Worm (Caenorhabditis elegans) whole organism, L4 larva: ENCODE measurements around the gene Y37H2A.7.

ENCODE experiments used
- F37D6.2 ChIP-seq: sonication (generic microtip); optimal IDR thresholded peaks from 2 replicates; lab custom pipeline; 2016; ENCODE audit warnings: mild to moderate bottlenecking, missing genetic modification characterization, missing compliant biosample characterization
- Y48G9A.11 ChIP-seq: fragments of 200-800 bp; sonication (Bioruptor generic); IDR thresholded peaks from 2 replicates; pipeline ENCODE4 v1.3.6; 2022; ENCODE audit warnings: missing genetic modification reagents, missing genetic modification characterization, missing compliant biosample characterization
- ZK546.5 ChIP-seq, 2 experiments: sonication (generic microtip); optimal IDR thresholded peaks; 2 replicates each; lab custom pipeline; 2017; ENCODE audit warnings: missing biosample characterization in 2 of 2, missing genetic modification characterization in 2 of 2
- aha-1 ChIP-seq: fragments of 150-350 bp; peaks from one replicate; lab custom pipeline; 2014; ENCODE audit warnings: missing biosample characterization, missing genetic modification characterization
- ceh-28 ChIP-seq: fragments of 150-350 bp; optimal IDR thresholded peaks from 2 replicates; lab custom pipeline; 2014; ENCODE audit warnings: missing biosample characterization, missing genetic modification reagents, missing genetic modification characterization
- daf-8 ChIP-seq: fragments of 200-800 bp; sonication (Bioruptor generic); IDR thresholded peaks from 2 replicates; pipeline ENCODE4 v1.3.6; 2022; ENCODE audit warnings: missing genetic modification characterization, missing compliant biosample characterization
- dmd-8 ChIP-seq: fragments of 200-800 bp; sonication (Bioruptor generic); IDR thresholded peaks from 2 replicates; pipeline ENCODE4 v1.3.6; 2022; ENCODE audit warnings: missing genetic modification characterization, missing compliant biosample characterization
- dve-1 ChIP-seq: sonication (generic microtip); optimal IDR thresholded peaks from 2 replicates; lab custom pipeline; 2017; ENCODE audit warnings: antibody characterized with exemption, mild to moderate bottlenecking, missing genetic modification characterization, missing compliant biosample characterization; ENCODE audit not compliant: insufficient read depth
- fos-1 ChIP-seq: fragments of 150-350 bp; optimal IDR thresholded peaks from 2 replicates; lab custom pipeline; 2014; ENCODE audit warnings: missing biosample characterization, missing genetic modification characterization
- hlh-30 ChIP-seq: sonication (generic microtip); optimal IDR thresholded peaks from 2 replicates; lab custom pipeline; 2017; ENCODE audit warnings: antibody characterized with exemption, mild to moderate bottlenecking, missing genetic modification characterization, missing compliant biosample characterization; ENCODE audit not compliant: insufficient read depth
- hmg-1.1 ChIP-seq: fragments of 200-800 bp; sonication (Bioruptor generic); IDR thresholded peaks from 2 replicates; pipeline ENCODE4 v1.3.6; 2022; ENCODE audit warnings: missing genetic modification reagents, missing genetic modification characterization, missing compliant biosample characterization
- lim-7 ChIP-seq: fragments of 200-800 bp; sonication (Bioruptor generic); IDR thresholded peaks from 2 replicates; pipeline ENCODE4 v1.3.6; 2022; ENCODE audit warnings: missing genetic modification characterization, missing compliant biosample characterization
- lin-1 ChIP-seq: fragments of 200-800 bp; sonication (Bioruptor generic); IDR thresholded peaks from 2 replicates; pipeline ENCODE4 v1.3.6; 2022; ENCODE audit warnings: missing genetic modification reagents, missing genetic modification characterization, missing compliant biosample characterization
- madf-5 ChIP-seq, 2 experiments: fragments of 200-800 bp; sonication (Bioruptor generic); IDR thresholded peaks; 2 replicates each; pipeline ENCODE4 v1.3.6; 2022; ENCODE audit warnings: missing compliant biosample characterization in 2 of 2, missing genetic modification characterization in 2 of 2
- mxl-3 ChIP-seq: fragments of 200-800 bp; sonication (Bioruptor generic); optimal IDR thresholded peaks from 2 replicates; lab custom pipeline; 2018; ENCODE audit warnings: mild to moderate bottlenecking, missing genetic modification characterization, missing compliant biosample characterization
- nhr-102 ChIP-seq: sonication (generic microtip); optimal IDR thresholded peaks from 2 replicates; lab custom pipeline; 2016; ENCODE audit warnings: mild to moderate bottlenecking, missing genetic modification characterization, moderate library complexity, missing compliant biosample characterization
- nhr-111 ChIP-seq: fragments of 200-800 bp; sonication (Bioruptor generic); optimal IDR thresholded peaks from 2 replicates; lab custom pipeline; 2018; ENCODE audit warnings: mild to moderate bottlenecking, missing genetic modification characterization, missing compliant biosample characterization
- nhr-25 ChIP-seq: sonication (generic microtip); optimal IDR thresholded peaks from 2 replicates; lab custom pipeline; 2017; ENCODE audit warnings: missing genetic modification characterization, mild to moderate bottlenecking, missing compliant biosample characterization, antibody characterized with exemption, moderate library complexity, borderline replicate concordance; ENCODE audit not compliant: insufficient read depth
- nhr-42 ChIP-seq: fragments of 200-800 bp; sonication (Bioruptor generic); IDR thresholded peaks from 2 replicates; pipeline ENCODE4 v1.3.6; 2022; ENCODE audit warnings: missing genetic modification characterization, missing compliant biosample characterization
- nhr-48 ChIP-seq: sonication (generic microtip); optimal IDR thresholded peaks from 2 replicates; lab custom pipeline; 2016; ENCODE audit warnings: mild to moderate bottlenecking, missing genetic modification characterization, missing compliant biosample characterization
- nhr-76 ChIP-seq: fragments of 150-350 bp; optimal IDR thresholded peaks from 2 replicates; lab custom pipeline; 2014; ENCODE audit warnings: missing biosample characterization, missing genetic modification characterization
- rbr-2 ChIP-seq: sonication (generic microtip); optimal IDR thresholded peaks from 2 replicates; lab custom pipeline; 2016; ENCODE audit warnings: missing genotype, missing genetic modification characterization, missing compliant biosample characterization
- snpc-1.2 ChIP-seq: fragments of 200-800 bp; sonication (Bioruptor generic); IDR thresholded peaks from 2 replicates; pipeline ENCODE4 v1.3.6; 2022; ENCODE audit warnings: missing genetic modification reagents, missing genetic modification characterization, missing compliant biosample characterization
- unc-62 ChIP-seq, 3 experiments: fragments of 150-350 bp in 1 of 3; sonication (generic microtip); optimal IDR thresholded peaks in 2 of 3; peaks in 1 of 3; 1 replicate in 1 of 3; 2 replicates in 2 of 3; lab custom pipeline; 2014 to 2017; ENCODE audit warnings: missing biosample characterization in 3 of 3, missing genetic modification characterization in 3 of 3, missing genetic modification reagents in 3 of 3, missing genotype in 1 of 3
- vab-7 ChIP-seq: fragments of 200-800 bp; sonication (Bioruptor generic); IDR thresholded peaks from 2 replicates; pipeline ENCODE4 v1.3.6; 2022; ENCODE audit warnings: missing genetic modification reagents, missing genetic modification characterization, missing compliant biosample characterization
- zip-2 ChIP-seq: fragments of 150-350 bp; optimal IDR thresholded peaks from 2 replicates; lab custom pipeline; 2014; ENCODE audit warnings: missing biosample characterization, missing genetic modification characterization
- ztf-11 ChIP-seq: fragments of 150-350 bp; optimal IDR thresholded peaks from 2 replicates; lab custom pipeline; 2014; ENCODE audit warnings: missing biosample characterization, missing genetic modification characterization
- ztf-7 ChIP-seq: fragments of 150-350 bp; optimal IDR thresholded peaks from 2 replicates; lab custom pipeline; 2014; ENCODE audit warnings: missing biosample characterization, missing genetic modification characterization

Y37H2A.7 gene

ce11 chrV:18134378-18134777 lies at the start of gene Y37H2A.7:
Y37H2A.7 (minus strand) TSS chrV:18134478.
- peak; percentile 50 for TF ChIP-seq aha-1 (tag; lab: Kevin White, UChicago)
- TF ChIP-seq lin-1 (GFP tag; lab: Robert Waterston, UW) = no peak
- TF ChIP-seq, all 104 proteins: peak for 1

ce11 chrV:18179663-18180062 lies 45.4 kb upstream of the Y37H2A.7 start, which contains the start of gene C31G12.1:
C31G12.1 (plus strand) TSS chrV:18179963.
- TF ChIP-seq lim-7 (GFP tag; lab: Robert Waterston, UW) (no peak), nhr-25 (tag; lab: Kevin White, UChicago) (no peak)
- TF ChIP-seq, all 104 proteins: peak for 0

- TF ChIP-seq dve-1 (tag; lab: Kevin White, UChicago) (no peak), ceh-28 (tag; lab: Kevin White, UChicago) (no peak), zip-2 (tag; lab: Kevin White, UChicago) (no peak), hmg-1.1 (GFP tag; lab: Robert Waterston, UW) (no peak), dmd-8 (GFP tag; lab: Robert Waterston, UW) (no peak), ztf-11 (tag; lab: Kevin White, UChicago) (no peak), hlh-30 (tag; lab: Kevin White, UChicago) (no peak), lin-1 (GFP tag; lab: Robert Waterston, UW) (no peak), ZK546.5 (tag; optimal IDR thresholded peaks at IDR 0.05; lab: Kevin White, UChicago) (no peak), fos-1 (tag; lab: Kevin White, UChicago) (no peak), daf-8 (GFP tag; lab: Robert Waterston, UW) (no peak), nhr-42 (no peak), vab-7 (no peak), nhr-102 (tag; lab: Kevin White, UChicago) (no peak), mxl-3 (GFP tag; lab: Kevin White, UChicago) (no peak), F37D6.2 (no peak)
Measured at ce11 chrV:18178659-18179058, 44.4 kb upstream of the Y37H2A.7 start, which contains the start of gene C31G12.4. C31G12.4 (minus strand) TSS chrV:18178759.

ce11 chrV:18174951-18175350 lies 40.7 kb upstream of the Y37H2A.7 start:
- TF ChIP-seq madf-5 (GFP tag; IDR thresholded peaks at IDR 0.05; lab: Robert Waterston, UW) = peak in 1 of 2 experiments; percentile 69; a peak in 1 of 4 replicates
- 0 out of 2 replicates have a peak, but pooled peaks have one; percentile 35 for TF ChIP-seq dmd-8 (GFP tag; lab: Robert Waterston, UW)

- no peak for TF ChIP-seq dmd-8 (GFP tag; lab: Robert Waterston, UW)
Measured at ce11 chrV:18171568-18171967, 37.3 kb upstream of the Y37H2A.7 start, which contains the start of gene C14A6.8. C14A6.8 (minus strand) TSS chrV:18171668.

- no peak for TF ChIP-seq Y48G9A.11 (GFP tag; lab: Robert Waterston, UW)
- no peak for TF ChIP-seq lin-1 (GFP tag; lab: Robert Waterston, UW)
- no peak for TF ChIP-seq nhr-111 (GFP tag; lab: Kevin White, UChicago)
- no peak for TF ChIP-seq snpc-1.2 (GFP tag; lab: Robert Waterston, UW)
- TF ChIP-seq dmd-8 (GFP tag; lab: Robert Waterston, UW) = no peak
- no peak for TF ChIP-seq ztf-7 (tag; lab: Kevin White, UChicago)
- no peak for TF ChIP-seq nhr-76 (tag; lab: Kevin White, UChicago)
- TF ChIP-seq vab-7 = no peak
- no peak for TF ChIP-seq rbr-2 (tag; lab: Kevin White, UChicago)
Measured at ce11 chrV:18168266-18168665, 34.0 kb upstream of the Y37H2A.7 start, which contains the start of gene C14A6.7. C14A6.7 (minus strand) TSS chrV:18168366.

- no peak for TF ChIP-seq nhr-48 (tag; lab: Kevin White, UChicago)
- TF ChIP-seq unc-62 (GFP tag; optimal IDR thresholded peaks at IDR 0.05 in 1 of 2; lab: Kevin White, UChicago) = peak in 1 of 2 experiments; percentile 89
- TF ChIP-seq unc-62 (tag; optimal IDR thresholded peaks at IDR 0.05; lab: Kevin White, UChicago) = no peak
Measured at ce11 chrV:18167161-18167560, 32.9 kb upstream of the Y37H2A.7 start, which contains the start of gene C14A6.6. C14A6.6 (minus strand) TSS chrV:18167261.
